Worm (Caenorhabditis elegans): Measurements from ENCODE around the gene gphr-1.

ce11 chrIII:12260413-12260812 lies 41.6 kb downstream of the gphr-1 start:
- no peak for TF ChIP-seq Y67H2A.10 (GFP tag; conservative IDR thresholded peaks at IDR 0.05)
- TF ChIP-seq F23B12.7 (tag; optimal IDR thresholded peaks at IDR 0.05; ENCODE audit: insufficient read depth): no peak
- no peak for TF ChIP-seq tbp1 (GFP tag; optimal IDR thresholded peaks at IDR 0.05)
- no peak for TF ChIP-seq ceh-27 (GFP tag; optimal IDR thresholded peaks at IDR 0.05)
- no peak for TF ChIP-seq cebp-2 (GFP tag; IDR thresholded peaks at IDR 0.05)
- no peak for TF ChIP-seq let-526 (GFP tag; IDR thresholded peaks at IDR 0.05)
- TF ChIP-seq egrh-3 (GFP tag; IDR thresholded peaks at IDR 0.05): no peak
- no peak for TF ChIP-seq pha-4 (tag; optimal IDR thresholded peaks at IDR 0.05)

All from whole organism, young adult.